Fruit fly (Drosophila melanogaster): ENCODE measurements around the gene Membrin.

The Membrin gene

DNA sequence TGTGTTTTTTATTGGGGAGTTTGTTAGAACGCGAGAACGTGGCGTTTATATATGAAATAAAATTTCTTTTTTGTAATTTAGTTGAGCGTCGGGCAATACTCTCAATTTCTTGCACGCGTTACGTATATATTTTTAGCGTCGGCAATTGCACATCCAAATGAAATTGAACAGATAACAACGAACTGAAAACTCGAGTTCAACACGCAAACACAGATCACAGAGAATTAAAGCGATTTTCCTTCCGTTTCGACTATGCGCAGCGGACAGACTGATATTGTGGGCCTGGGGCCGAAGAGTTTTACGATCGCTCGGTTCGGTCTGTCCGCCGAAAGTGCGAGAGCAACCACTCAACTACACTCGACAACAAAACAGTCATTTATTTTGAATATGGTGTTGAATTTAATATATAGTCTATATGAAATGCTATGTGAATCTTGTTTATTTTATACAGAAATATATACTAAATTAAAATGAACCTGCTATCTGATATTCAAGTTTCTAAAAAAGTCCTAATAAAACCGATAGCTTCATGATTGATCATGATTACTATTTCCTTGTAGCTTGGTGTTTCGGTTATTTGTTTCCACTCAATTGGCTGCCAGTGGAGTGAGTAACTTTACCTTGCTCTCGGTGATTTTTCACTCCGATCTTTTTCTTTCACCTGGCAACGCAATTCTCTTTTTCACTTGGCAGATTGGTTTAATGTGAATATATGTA is 11.0 kb upstream of the Membrin start, which contains the start of gene CG46456 (continued):
- TF ChIP-seq schlank (tag; optimal IDR thresholded peaks at IDR 0.05) = peak; percentile 82
- peak; percentile 75 for TF ChIP-seq CG5245 (GFP tag; optimal IDR thresholded peaks at IDR 0.05)
- peak; percentile 93 for TF ChIP-seq CG14014 (GFP tag; IDR thresholded peaks at IDR 0.05)
- TF ChIP-seq pb (GFP tag; optimal IDR thresholded peaks at IDR 0.05) = no peak
- TF ChIP-seq CG15011 (GFP tag; optimal IDR thresholded peaks at IDR 0.05) = peak; percentile 92
- no peak for TF ChIP-seq pan (optimal IDR thresholded peaks at IDR 0.05)
- TF ChIP-seq pan (GFP tag; optimal IDR thresholded peaks at IDR 0.05 in 1 of 2, IDR thresholded peaks at IDR 0.05 in 1 of 2) = peak in 1 of 2 experiments; percentile 95
- peak; percentile 94 for TF ChIP-seq CG33557 (GFP tag; optimal IDR thresholded peaks at IDR 0.05)
- peak; percentile 94 for TF ChIP-seq Hand (GFP tag; optimal IDR thresholded peaks at IDR 0.05)
- peak; percentile 84 for TF ChIP-seq klu (GFP tag; IDR thresholded peaks at IDR 0.05)
- peak; percentile 29 for TF ChIP-seq Ets97D (GFP tag; optimal IDR thresholded peaks at IDR 0.05)
- TF ChIP-seq Optix (GFP tag; IDR thresholded peaks at IDR 0.05) = no peak; the same call in 2 of the 3 replicates
- peak; percentile 76 for TF ChIP-seq rib (GFP tag; IDR thresholded peaks at IDR 0.05)
- TF ChIP-seq Usf (GFP tag; optimal IDR thresholded peaks at IDR 0.05) = peak; percentile 84
- TF ChIP-seq bowl (GFP tag; IDR thresholded peaks at IDR 0.05) = peak; percentile 78; the same call in 1 of the 2 replicates
- peak; percentile 65 for TF ChIP-seq CG7928 (GFP tag; optimal IDR thresholded peaks at IDR 0.05)
- peak; percentile 84; the same call in 1 of the 3 replicates for TF ChIP-seq Mrtf (GFP tag; IDR thresholded peaks at IDR 0.05)
- TF ChIP-seq CG11695 (GFP tag; IDR thresholded peaks at IDR 0.05) = peak; percentile 96
- TF ChIP-seq YL-1 (GFP tag; optimal IDR thresholded peaks at IDR 0.05) = peak; percentile 69
- TF ChIP-seq PHDP (tag; optimal IDR thresholded peaks at IDR 0.05) = peak; percentile 98
- peak; percentile 73 for TF ChIP-seq psq (GFP tag; optimal IDR thresholded peaks at IDR 0.05)
- peak; percentile 91 for TF ChIP-seq CG3407 (GFP tag; optimal IDR thresholded peaks at IDR 0.05)
- peak; percentile 73 for TF ChIP-seq gcm2 (GFP tag; optimal IDR thresholded peaks at IDR 0.05)
- peak; percentile 96 for TF ChIP-seq CG12299 (tag; optimal IDR thresholded peaks at IDR 0.05)
- TF ChIP-seq CG13424 (tag; optimal IDR thresholded peaks at IDR 0.05) = peak; percentile 96
- peak in 1 of 2 experiments; percentile 84 for TF ChIP-seq Hr78 (GFP tag; optimal IDR thresholded peaks at IDR 0.05)
- TF ChIP-seq tin (GFP tag; optimal IDR thresholded peaks at IDR 0.05) = peak; percentile 92
- peak; percentile 73 for TF ChIP-seq CG3995 (GFP tag; optimal IDR thresholded peaks at IDR 0.05)
- TF ChIP-seq Fer1 (GFP tag; optimal IDR thresholded peaks at IDR 0.05) = peak; percentile 98
- peak; percentile 77 for TF ChIP-seq sens-2 (GFP tag; IDR thresholded peaks at IDR 0.05)
- 0 out of 3 replicates have a peak, but pooled peaks have one; percentile 72 for TF ChIP-seq ken (GFP tag; IDR thresholded peaks at IDR 0.05)
- TF ChIP-seq pum (GFP tag; optimal IDR thresholded peaks at IDR 0.05) = peak; percentile 37
- peak; percentile 45; the same call in 1 of the 2 replicates for TF ChIP-seq ro (GFP tag; IDR thresholded peaks at IDR 0.05)
- peak; percentile 94 for TF ChIP-seq oc (tag; optimal IDR thresholded peaks at IDR 0.05)
- TF ChIP-seq sug (tag; optimal IDR thresholded peaks at IDR 0.05) = peak; percentile 94
- peak; percentile 92 for TF ChIP-seq Dbx (GFP tag; IDR thresholded peaks at IDR 0.05)
- peak; percentile 80 for TF ChIP-seq CG30020 (tag; optimal IDR thresholded peaks at IDR 0.05)
- TF ChIP-seq CG9215 (GFP tag; IDR thresholded peaks at IDR 0.05) = peak; percentile 86
- no peak for TF ChIP-seq mld (GFP tag; IDR thresholded peaks at IDR 0.05; ENCODE audit: partially characterized antibody)
- TF ChIP-seq chinmo (GFP tag; IDR thresholded peaks at IDR 0.05; ENCODE audit: partially characterized antibody) = peak; percentile 86; the same call in 3 of the 4 replicates
- TF ChIP-seq cg (GFP tag; optimal IDR thresholded peaks at IDR 0.05) = no peak
- TF ChIP-seq Antp (GFP tag; optimal IDR thresholded peaks at IDR 0.05) = peak; percentile 31
- no peak; the same call in none of the 2 replicates for TF ChIP-seq CG6272 (GFP tag; IDR thresholded peaks at IDR 0.05)
- TF ChIP-seq Fer3 (tag; optimal IDR thresholded peaks at IDR 0.05) = peak; percentile 95
- TF ChIP-seq ham (GFP tag; IDR thresholded peaks at IDR 0.05) = no peak
- peak; percentile 77 for TF ChIP-seq ssp (GFP tag; IDR thresholded peaks at IDR 0.05)
- TF ChIP-seq Tbp (GFP tag; optimal IDR thresholded peaks at IDR 0.05) = no peak
- TF ChIP-seq CG18599 (GFP tag; optimal IDR thresholded peaks at IDR 0.05) = peak; percentile 98
- no peak for TF ChIP-seq CG1792 (GFP tag; optimal IDR thresholded peaks at IDR 0.05)
- TF ChIP-seq CG9437 (GFP tag; optimal IDR thresholded peaks at IDR 0.05) = peak; percentile 87

All from whole organism, embryonic.